Worm (Caenorhabditis elegans) whole organism, L1 larva: ENCODE measurements around the gene ZK622.5.

Experiments
- ama-1 ChIP-seq: fragments of 150-350 bp; optimal IDR thresholded peaks from 2 replicates; lab custom pipeline; 2014
- blmp-1 ChIP-seq: fragments of 150-350 bp; optimal IDR thresholded peaks from 2 replicates; lab custom pipeline; 2014; ENCODE audit warnings: missing biosample characterization, missing genetic modification characterization
- ceh-63 ChIP-seq: fragments of 200-800 bp; sonication (Bioruptor generic); optimal IDR thresholded peaks from 2 replicates; lab custom pipeline; 2018; ENCODE audit warnings: mild to moderate bottlenecking, missing genetic modification characterization, missing compliant biosample characterization
- elt-3 ChIP-seq, 6 experiments: fragments of 150-350 bp in 1 of 6; sonication (generic microtip); optimal IDR thresholded peaks; 2 replicates each; lab custom pipeline; 2017 to 2018; ENCODE audit warnings: missing biosample characterization in 6 of 6, missing genetic modification characterization in 6 of 6, inconsistent platforms in 1 of 6
- fkh-10 ChIP-seq: sonication (generic microtip); optimal IDR thresholded peaks from 2 replicates; lab custom pipeline; 2017; ENCODE audit warnings: missing biosample characterization, missing genetic modification reagents, missing genetic modification characterization
- lin-15B ChIP-seq: fragments of 150-350 bp; sonication (generic microtip); optimal IDR thresholded peaks from 3 replicates; lab custom pipeline; 2014; ENCODE audit warnings: missing biosample characterization, missing genetic modification characterization
- lsy-2 ChIP-seq, 2 experiments: fragments of 150-350 bp; optimal IDR thresholded peaks; 2 replicates each; lab custom pipeline; 2014; ENCODE audit warnings: missing biosample characterization in 2 of 2, missing genetic modification characterization in 2 of 2
- nhr-12 ChIP-seq: sonication (generic microtip); optimal IDR thresholded peaks from 2 replicates; lab custom pipeline; 2017; ENCODE audit warnings: missing biosample characterization, missing genetic modification characterization
- nhr-28 ChIP-seq: fragments of 150-350 bp; optimal IDR thresholded peaks from 2 replicates; lab custom pipeline; 2014; ENCODE audit warnings: missing biosample characterization, missing genetic modification characterization
- nhr-77 ChIP-seq: fragments of 150-350 bp; optimal IDR thresholded peaks from 2 replicates; lab custom pipeline; 2014; ENCODE audit warnings: missing biosample characterization, missing genetic modification characterization
- snpc-4 ChIP-seq: fragments of 150-350 bp; optimal IDR thresholded peaks from 2 replicates; lab custom pipeline; 2014; ENCODE audit warnings: missing biosample characterization, missing genetic modification characterization
- sup-37 ChIP-seq: fragments of 200-800 bp; sonication (Bioruptor generic); optimal IDR thresholded peaks from 2 replicates; lab custom pipeline; 2018; ENCODE audit warnings: mild to moderate bottlenecking, missing genetic modification characterization, missing compliant biosample characterization

DNA sequence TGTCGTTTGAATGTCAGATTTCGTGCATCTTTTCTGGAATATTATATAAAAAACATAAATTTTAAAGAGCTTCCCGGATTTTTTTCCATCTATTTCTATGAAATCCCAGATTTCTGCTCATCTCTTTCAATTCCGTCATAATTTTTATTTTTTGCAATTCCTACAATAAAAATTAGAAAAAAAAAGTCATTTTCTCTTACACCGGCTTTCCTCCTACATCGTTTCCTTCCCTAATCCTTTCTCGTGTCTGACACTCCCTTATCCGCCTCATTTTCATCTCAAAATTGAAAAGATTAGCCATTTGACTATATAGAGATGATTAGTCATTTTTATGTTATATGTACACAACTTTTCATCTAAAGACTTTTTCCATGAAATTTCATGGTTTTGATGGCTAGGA lies 21.6 kb downstream of the ZK622.5 start:
- TF ChIP-seq nhr-77 (tag; lab: Kevin White, UChicago) = no peak
- TF ChIP-seq snpc-4 = no peak
- no peak for TF ChIP-seq sup-37
- no peak for TF ChIP-seq blmp-1 (tag; lab: Kevin White, UChicago)
- TF ChIP-seq ama-1 (lab: Kevin White, UChicago) = no peak
- TF ChIP-seq lsy-2 (tag; optimal IDR thresholded peaks at IDR 0.05; lab: Kevin White, UChicago) = no peak
- no peak for TF ChIP-seq nhr-28 (tag; lab: Kevin White, UChicago)
- no peak for TF ChIP-seq nhr-12 (tag; lab: Kevin White, UChicago)
- no peak for TF ChIP-seq fkh-10 (GFP tag; lab: Kevin White, UChicago)
- TF ChIP-seq elt-3 (tag; optimal IDR thresholded peaks at IDR 0.05; lab: Kevin White, UChicago) = no peak
- no peak for TF ChIP-seq lin-15B (tag; lab: Kevin White, UChicago)
- TF ChIP-seq ceh-63 (GFP tag; lab: Kevin White, UChicago) = no peak
